Worm (Caenorhabditis elegans) whole organism, mixed stage, embryonic: ENCODE measurements around the gene T04C12.8.

Experiments used
- M03D4.4 ChIP-seq: sonication (generic microtip); optimal IDR thresholded peaks from 2 replicates; lab custom pipeline; 2017; ENCODE audit warnings: mild to moderate bottlenecking, missing genetic modification characterization, missing compliant biosample characterization
- bed-3 ChIP-seq: fragments of 200-800 bp; sonication (Bioruptor generic); optimal IDR thresholded peaks from 3 replicates; lab custom pipeline; 2018; ENCODE audit warnings: mild to moderate bottlenecking, missing genetic modification characterization, moderate library complexity, missing compliant biosample characterization
- blmp-1 ChIP-seq: fragments of 150-350 bp; optimal IDR thresholded peaks from 2 replicates; lab custom pipeline; 2014; ENCODE audit warnings: missing biosample characterization, missing genetic modification characterization
- ceh-39 ChIP-seq: fragments of 150-350 bp; optimal IDR thresholded peaks from 2 replicates; lab custom pipeline; 2014; ENCODE audit warnings: missing biosample characterization, missing genetic modification characterization
- ceh-43 ChIP-seq: fragments of 200-800 bp; sonication (Bioruptor generic); optimal IDR thresholded peaks from 2 replicates; lab custom pipeline; 2018; ENCODE audit warnings: mild to moderate bottlenecking, missing genetic modification characterization, moderate library complexity, missing compliant biosample characterization
- ceh-83 ChIP-seq: fragments of 200-800 bp; sonication (Bioruptor generic); optimal IDR thresholded peaks from 2 replicates; lab custom pipeline; 2018; ENCODE audit warnings: mild to moderate bottlenecking, missing genetic modification characterization, missing compliant biosample characterization
- ces-1 ChIP-seq: fragments of 150-350 bp; optimal IDR thresholded peaks from 2 replicates; lab custom pipeline; 2014; ENCODE audit warnings: missing biosample characterization, missing genetic modification reagents, missing genetic modification characterization
- cnd-1 ChIP-seq: fragments of 200-800 bp; sonication (Bioruptor generic); optimal IDR thresholded peaks from 2 replicates; lab custom pipeline; 2018; ENCODE audit warnings: mild to moderate bottlenecking, missing genetic modification characterization, missing compliant biosample characterization
- drap-1 ChIP-seq: fragments of 200-800 bp; sonication (Bioruptor generic); optimal IDR thresholded peaks from 3 replicates; lab custom pipeline; 2018; ENCODE audit warnings: mild to moderate bottlenecking, missing genetic modification characterization, missing compliant biosample characterization
- elt-1 ChIP-seq: sonication (generic microtip); optimal IDR thresholded peaks from 2 replicates; lab custom pipeline; 2017; ENCODE audit warnings: missing genetic modification characterization, mild to moderate bottlenecking, missing compliant biosample characterization, antibody characterized with exemption, moderate library complexity, borderline replicate concordance; ENCODE audit not compliant: insufficient read depth
- elt-3 ChIP-seq: fragments of 150-350 bp; optimal IDR thresholded peaks from 2 replicates; lab custom pipeline; 2014; ENCODE audit warnings: missing biosample characterization, missing genetic modification characterization
- flh-1 ChIP-seq: fragments of 200-800 bp; sonication (Bioruptor generic); optimal IDR thresholded peaks from 2 replicates; lab custom pipeline; 2018; ENCODE audit warnings: mild to moderate bottlenecking, missing genetic modification characterization, moderate library complexity, missing compliant biosample characterization
- ham-2 ChIP-seq: fragments of 200-800 bp; sonication (Bioruptor generic); optimal IDR thresholded peaks from 2 replicates; lab custom pipeline; 2018; ENCODE audit warnings: mild to moderate bottlenecking, missing genetic modification characterization, missing compliant biosample characterization
- hlh-1 ChIP-seq: fragments of 150-350 bp; optimal IDR thresholded peaks from 2 replicates; lab custom pipeline; 2014; ENCODE audit warnings: missing biosample characterization, missing genetic modification reagents, missing genetic modification characterization
- lin-13 ChIP-seq: fragments of 150-350 bp; optimal IDR thresholded peaks from 2 replicates; lab custom pipeline; 2014; ENCODE audit warnings: missing biosample characterization, missing genetic modification characterization
- lin-32 ChIP-seq: fragments of 200-800 bp; sonication (Bioruptor generic); optimal IDR thresholded peaks from 2 replicates; lab custom pipeline; 2018; ENCODE audit warnings: mild to moderate bottlenecking, missing genetic modification characterization, missing compliant biosample characterization
- lsy-2 ChIP-seq: fragments of 150-350 bp; optimal IDR thresholded peaks from 2 replicates; lab custom pipeline; 2014; ENCODE audit warnings: missing biosample characterization, missing genetic modification characterization
- mab-5 ChIP-seq: fragments of 150-350 bp; optimal IDR thresholded peaks from 2 replicates; lab custom pipeline; 2014; ENCODE audit warnings: missing biosample characterization, missing genetic modification characterization
- mls-2 ChIP-seq: sonication (generic microtip); optimal IDR thresholded peaks from 2 replicates; lab custom pipeline; 2016; ENCODE audit warnings: mild to moderate bottlenecking, missing genetic modification characterization, moderate library complexity, missing compliant biosample characterization
- nhr-12 ChIP-seq: fragments of 150-350 bp; optimal IDR thresholded peaks from 2 replicates; lab custom pipeline; 2014; ENCODE audit warnings: missing biosample characterization, missing genetic modification characterization
- nhr-237 ChIP-seq: fragments of 150-350 bp; optimal IDR thresholded peaks from 2 replicates; lab custom pipeline; 2014; ENCODE audit warnings: missing biosample characterization, missing genetic modification characterization
- nhr-28 ChIP-seq: fragments of 150-350 bp; optimal IDR thresholded peaks from 2 replicates; lab custom pipeline; 2014; ENCODE audit warnings: missing biosample characterization, missing genetic modification characterization
- pha-4 ChIP-seq: fragments of 150-350 bp; optimal IDR thresholded peaks from 2 replicates; lab custom pipeline; 2018; ENCODE audit warnings: missing biosample characterization, missing genetic modification reagents, missing genetic modification characterization
- sem-2 ChIP-seq: fragments of 200-800 bp; sonication (Bioruptor generic); optimal IDR thresholded peaks from 2 replicates; lab custom pipeline; 2018; ENCODE audit warnings: mild to moderate bottlenecking, missing genetic modification characterization, missing compliant biosample characterization
- snpc-4 ChIP-seq: fragments of 150-350 bp; optimal IDR thresholded peaks from 2 replicates; lab custom pipeline; 2014; ENCODE audit warnings: missing biosample characterization, missing genetic modification characterization
- sptf-1 ChIP-seq: sonication (generic microtip); optimal IDR thresholded peaks from 2 replicates; lab custom pipeline; 2017; ENCODE audit warnings: mild to moderate bottlenecking, missing genetic modification characterization, moderate library complexity, missing compliant biosample characterization
- unc-120 ChIP-seq: sonication (generic microtip); optimal IDR thresholded peaks from 2 replicates; lab custom pipeline; 2017; ENCODE audit warnings: missing genetic modification characterization, missing compliant biosample characterization; ENCODE audit not compliant: poor library complexity, severe bottlenecking
- unc-39 ChIP-seq: fragments of 150-350 bp; optimal IDR thresholded peaks from 2 replicates; lab custom pipeline; 2014; ENCODE audit warnings: missing biosample characterization, missing genetic modification characterization
- unc-62 ChIP-seq: fragments of 150-350 bp; optimal IDR thresholded peaks from 2 replicates; lab custom pipeline; 2014; ENCODE audit warnings: missing biosample characterization, missing genetic modification reagents, missing genetic modification characterization
- zip-8 ChIP-seq: fragments of 150-350 bp; optimal IDR thresholded peaks from 2 replicates; lab custom pipeline; 2014; ENCODE audit warnings: missing biosample characterization, missing genetic modification characterization

Gene T04C12.8

ce11 chrV:11034748-11035147 lies 34.4 kb downstream of the T04C12.8 start, which contains the start of gene pptr-2:
Gene pptr-2, minus strand, starts transcription at chrV:11034931.
- no peak for TF ChIP-seq lsy-2 (tag; lab: Kevin White, UChicago)
- TF ChIP-seq ces-1 = peak; percentile 3
- no peak for TF ChIP-seq M03D4.4 (tag; lab: Kevin White, UChicago)
- TF ChIP-seq ceh-39 = no peak
- no peak for TF ChIP-seq elt-1
- no peak for TF ChIP-seq nhr-28 (tag; lab: Kevin White, UChicago)
- TF ChIP-seq blmp-1 = no peak
- peak; percentile 50 for TF ChIP-seq unc-120 (tag; lab: Kevin White, UChicago)
- TF ChIP-seq elt-3 (tag; lab: Kevin White, UChicago) = no peak
- TF ChIP-seq pha-4 (tag; lab: Kevin White, UChicago) = no peak
- TF ChIP-seq zip-8 = no peak
- no peak for TF ChIP-seq sem-2 (GFP tag; lab: Kevin White, UChicago)
- TF ChIP-seq bed-3 (GFP tag; lab: Kevin White, UChicago) = no peak
- TF ChIP-seq ceh-83 = no peak
- TF ChIP-seq hlh-1 (tag; lab: Kevin White, UChicago) = peak; percentile 6
- TF ChIP-seq drap-1 (GFP tag; lab: Kevin White, UChicago) = no peak
- peak; percentile 97 for TF ChIP-seq unc-62

- TF ChIP-seq elt-3 (tag; lab: Kevin White, UChicago) (no peak), lin-13 (tag; lab: Kevin White, UChicago) (no peak), ces-1 (no peak), lsy-2 (tag; lab: Kevin White, UChicago) (no peak), mls-2 (tag; lab: Kevin White, UChicago) (no peak), sem-2 (GFP tag; lab: Kevin White, UChicago) (no peak), ham-2 (GFP tag; lab: Kevin White, UChicago) (no peak), pha-4 (tag; lab: Kevin White, UChicago) (no peak), hlh-1 (tag; lab: Kevin White, UChicago) (no peak), flh-1 (no peak), snpc-4 (tag; lab: Kevin White, UChicago) (no peak), nhr-237 (no peak), ceh-43 (GFP tag; lab: Kevin White, UChicago) (no peak), zip-8 (no peak)
Observed at ce11 chrV:11033241-11033640, 35.9 kb downstream of the T04C12.8 start.

ce11 chrV:11030675-11031074 lies 38.5 kb downstream of the T04C12.8 start:
- TF ChIP-seq M03D4.4 (tag; lab: Kevin White, UChicago) = no peak
- TF ChIP-seq flh-1 = no peak

ce11 chrV:11029309-11029708 lies 39.8 kb downstream of the T04C12.8 start:
- TF ChIP-seq mls-2 (tag; lab: Kevin White, UChicago) (no peak), snpc-4 (tag; lab: Kevin White, UChicago) (no peak), lsy-2 (tag; lab: Kevin White, UChicago) (peak; percentile 16), cnd-1 (peak; percentile 32), lin-32 (GFP tag; lab: Kevin White, UChicago) (peak; percentile 4), hlh-1 (tag; lab: Kevin White, UChicago) (peak; percentile 3), ces-1 (peak; percentile 25), ceh-43 (GFP tag; lab: Kevin White, UChicago) (no peak), nhr-12 (tag; lab: Kevin White, UChicago) (no peak), lin-13 (tag; lab: Kevin White, UChicago) (no peak), elt-1 (no peak), sptf-1 (tag; lab: Kevin White, UChicago) (peak; percentile 66), ham-2 (GFP tag; lab: Kevin White, UChicago) (no peak), nhr-237 (peak; percentile 49), unc-62 (no peak), unc-39 (tag; lab: Kevin White, UChicago) (no peak), blmp-1 (no peak), bed-3 (GFP tag; lab: Kevin White, UChicago) (no peak)
- TF ChIP-seq, all 35 proteins: peak for 7

- TF ChIP-seq nhr-237 (no peak), mls-2 (tag; lab: Kevin White, UChicago) (no peak), bed-3 (GFP tag; lab: Kevin White, UChicago) (no peak), drap-1 (GFP tag; lab: Kevin White, UChicago) (no peak)
Observed at ce11 chrV:11027740-11028139, 41.4 kb downstream of the T04C12.8 start.

ce11 chrV:11022817-11023216 lies 46.3 kb downstream of the T04C12.8 start, which contains the start of the genes C13G3.12 and hot-6:
Gene C13G3.12, minus strand, starts transcription at chrV:11022917.
Gene hot-6, minus strand, starts transcription at chrV:11022937.
- TF ChIP-seq elt-3 (tag; lab: Kevin White, UChicago) = no peak
- TF ChIP-seq M03D4.4 (tag; lab: Kevin White, UChicago) = no peak
- no peak for TF ChIP-seq mab-5 (tag; lab: Kevin White, UChicago)
